Worm (Caenorhabditis elegans): Measurements from ENCODE around the gene rfc-1.

DNA sequence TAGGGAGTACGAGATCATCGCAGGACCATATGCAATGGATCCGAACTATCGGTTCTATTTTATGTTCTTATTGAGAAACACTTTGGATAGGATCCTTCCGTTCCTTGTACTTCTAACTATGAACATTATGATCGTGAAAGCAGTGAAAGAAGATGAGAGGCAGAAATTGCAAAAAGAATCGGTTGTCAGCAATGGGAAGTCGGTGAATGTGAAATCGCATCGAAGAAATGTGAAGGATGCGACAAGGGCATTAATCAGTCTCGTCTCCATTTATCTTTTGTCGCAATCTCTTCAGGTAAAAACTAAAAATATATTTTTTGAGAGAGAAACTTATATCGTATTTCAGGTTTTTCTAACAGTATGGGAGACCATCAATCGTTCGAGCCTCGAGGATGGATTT is 37.1 kb upstream of the rfc-1 start:
- TF ChIP-seq nhr-12 (tag; optimal IDR thresholded peaks at IDR 0.05) (no peak), aly-2 (tag; optimal IDR thresholded peaks at IDR 0.05) (no peak), unc-62 (GFP tag; optimal IDR thresholded peaks at IDR 0.05) (no peak), fos-1 (tag; optimal IDR thresholded peaks at IDR 0.05) (no peak), sem-4 (tag; optimal IDR thresholded peaks at IDR 0.05) (no peak), lin-13 (GFP tag; optimal IDR thresholded peaks at IDR 0.05) (no peak)

Data from whole organism, L2 larva.